Fruit fly (Drosophila melanogaster) whole organism, prepupa: ENCODE results near the gene Noa36.

Experiments
- CG3032 ChIP-seq: fragments of 200-800 bp; optimal IDR thresholded peaks from 2 replicates; lab custom pipeline; 2019; ENCODE audit warnings: missing biosample characterization, mild to moderate bottlenecking, missing genetic modification characterization, moderate library complexity
- Ets21C ChIP-seq: fragments of 200-800 bp; sonication (Bioruptor generic); optimal IDR thresholded peaks from 3 replicates; lab custom pipeline; 2016; ENCODE audit warnings: missing biosample characterization, missing genetic modification characterization
- Hr4 ChIP-seq: fragments of 200-800 bp; sonication (Bioruptor generic); optimal IDR thresholded peaks from 3 replicates; lab custom pipeline; 2016; ENCODE audit warnings: missing biosample characterization, missing genetic modification characterization
- eg ChIP-seq: fragments of 200-800 bp; sonication (Bioruptor generic); IDR thresholded peaks from 3 replicates; pipeline ENCODE4 v1.3.6; 2022; ENCODE audit warnings: missing biosample characterization, missing genetic modification characterization

- TF ChIP-seq Ets21C (GFP tag; lab: Kevin White, UChicago), result no peak
- no peak for TF ChIP-seq CG3032 (tag; lab: Kevin White, UChicago)
- TF ChIP-seq eg (GFP tag; lab: Robert Waterston, UW), result no peak
- TF ChIP-seq Hr4 (GFP tag; lab: Kevin White, UChicago), result no peak
These were observed 16.5 kb downstream of the Noa36 start for dm6 chr3R:28582629-28583028.
